Worm (Caenorhabditis elegans) whole organism, late embryonic: ENCODE measurements around the gene K02E7.12.

Experiments
- K02D7.2 ChIP-seq: sonication (generic microtip); optimal IDR thresholded peaks from 2 replicates; lab custom pipeline; 2017; ENCODE audit warnings: mild to moderate bottlenecking, missing genetic modification characterization, missing compliant biosample characterization
- ama-1 ChIP-seq: fragments of 150-350 bp; optimal IDR thresholded peaks from 2 replicates; lab custom pipeline; 2014
- ceh-45 ChIP-seq: fragments of 200-800 bp; sonication (Bioruptor generic); IDR thresholded peaks from 2 replicates; pipeline ENCODE4 v1.3.6; 2022; ENCODE audit warnings: missing genetic modification reagents, missing genetic modification characterization, missing compliant biosample characterization
- che-1 ChIP-seq: sonication (generic microtip); optimal IDR thresholded peaks from 2 replicates; lab custom pipeline; 2016; ENCODE audit warnings: mild to moderate bottlenecking, missing genetic modification characterization, missing compliant biosample characterization
- dmd-4 ChIP-seq: sonication (generic microtip); optimal IDR thresholded peaks from 2 replicates; lab custom pipeline; 2016; ENCODE audit warnings: borderline replicate concordance, missing genetic modification characterization, missing compliant biosample characterization
- dve-1 ChIP-seq: sonication (generic microtip); optimal IDR thresholded peaks from 2 replicates; lab custom pipeline; 2017; ENCODE audit warnings: antibody characterized with exemption, mild to moderate bottlenecking, missing genetic modification characterization, missing compliant biosample characterization
- fax-1 ChIP-seq: sonication (generic microtip); optimal IDR thresholded peaks from 2 replicates; lab custom pipeline; 2016; ENCODE audit warnings: missing genotype, missing genetic modification characterization, missing compliant biosample characterization
- fkh-6 ChIP-seq: sonication (generic microtip); optimal IDR thresholded peaks from 2 replicates; lab custom pipeline; 2016; ENCODE audit warnings: missing genetic modification characterization, missing compliant biosample characterization
- nfya-1 ChIP-seq: sonication (generic microtip); optimal IDR thresholded peaks from 2 replicates; lab custom pipeline; 2017; ENCODE audit warnings: missing genetic modification characterization, mild to moderate bottlenecking, missing compliant biosample characterization, antibody characterized with exemption, moderate library complexity
- nhr-11 ChIP-seq: fragments of 150-350 bp; optimal IDR thresholded peaks from 2 replicates; lab custom pipeline; 2014; ENCODE audit warnings: missing biosample characterization, missing genetic modification characterization
- pqm-1 ChIP-seq: sonication (generic microtip); optimal IDR thresholded peaks from 2 replicates; lab custom pipeline; 2016; ENCODE audit warnings: missing genetic modification characterization, missing compliant biosample characterization
- sdc-2 ChIP-seq: sonication (generic microtip); optimal IDR thresholded peaks from 2 replicates; lab custom pipeline; 2016; ENCODE audit warnings: missing genotype, missing genetic modification characterization, missing compliant biosample characterization
- tbx-2 ChIP-seq: sonication (generic microtip); optimal IDR thresholded peaks from 2 replicates; lab custom pipeline; 2016; ENCODE audit warnings: missing genetic modification characterization, missing compliant biosample characterization
- unc-42 ChIP-seq: sonication (generic microtip); optimal IDR thresholded peaks from 2 replicates; lab custom pipeline; 2016; ENCODE audit warnings: missing genotype, missing genetic modification characterization, missing compliant biosample characterization

DNA sequence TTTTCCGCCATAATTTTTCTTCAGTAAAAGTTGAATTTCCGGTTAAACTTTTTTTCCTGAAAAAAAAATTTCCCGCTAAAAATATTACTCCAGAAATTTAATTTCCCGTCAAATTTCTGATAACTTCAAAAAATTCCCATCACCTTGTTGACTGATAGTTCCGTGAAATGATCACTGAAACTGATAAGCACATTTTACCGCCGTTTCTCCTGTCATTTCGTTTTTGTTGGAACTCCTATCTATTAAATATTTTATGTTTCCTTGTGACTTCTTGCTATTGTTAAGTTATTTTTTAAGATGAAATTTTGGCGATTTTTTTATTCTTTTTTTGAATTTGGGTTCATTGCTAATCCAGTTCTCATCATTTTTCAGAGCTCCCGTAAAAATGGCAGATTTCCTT is 42.4 kb upstream of the K02E7.12 start, which contains the start of gene math-34:
- no peak for TF ChIP-seq dmd-4 (tag; lab: Kevin White, UChicago)
- no peak for TF ChIP-seq fax-1 (tag; lab: Kevin White, UChicago)
- no peak for TF ChIP-seq sdc-2 (tag; lab: Kevin White, UChicago)
- no peak for TF ChIP-seq dve-1
- no peak for TF ChIP-seq ceh-45
- TF ChIP-seq unc-42 (tag; lab: Kevin White, UChicago): no peak
- no peak for TF ChIP-seq tbx-2 (tag; lab: Kevin White, UChicago)
- TF ChIP-seq pqm-1: no peak
- no peak for TF ChIP-seq nfya-1 (tag; lab: Kevin White, UChicago)
- TF ChIP-seq ama-1 (lab: Kevin White, UChicago): no peak
- TF ChIP-seq che-1 (tag; lab: Kevin White, UChicago): no peak
- TF ChIP-seq fkh-6 (tag; lab: Kevin White, UChicago): no peak
- no peak for TF ChIP-seq K02D7.2 (tag; lab: Kevin White, UChicago)
- TF ChIP-seq nhr-11 (tag; lab: Kevin White, UChicago): no peak
